Fruit fly (Drosophila melanogaster): ENCODE data around the gene CG42779.

CG42779 gene

dm6 chr3R:17151376-17152026, 30.1 kb downstream of the CG42779 start, which contains the start of gene CG5292 (continued):
- TF ChIP-seq CkIIα-i1 (GFP tag; IDR thresholded peaks at IDR 0.05) (no peak), CG12659 (GFP tag; optimal IDR thresholded peaks at IDR 0.05) (peak; percentile 69), bbx (GFP tag; IDR thresholded peaks at IDR 0.05; ENCODE audit: partially characterized antibody) (peak; percentile 62), exex (tag; optimal IDR thresholded peaks at IDR 0.05) (no peak), Spps (tag; optimal IDR thresholded peaks at IDR 0.05) (no peak), CG32772 (GFP tag; IDR thresholded peaks at IDR 0.05) (0 out of 2 replicates have a peak, but pooled peaks have one; percentile 10), CG6254 (GFP tag; optimal IDR thresholded peaks at IDR 0.05) (no peak), CG2116 (GFP tag; optimal IDR thresholded peaks at IDR 0.05) (peak; percentile 49), CG3281 (GFP tag; optimal IDR thresholded peaks at IDR 0.05) (no peak), nerfin-2 (GFP tag; IDR thresholded peaks at IDR 0.05; ENCODE audit: partially characterized antibody) (no peak), br (optimal IDR thresholded peaks at IDR 0.05) (no peak), danr (GFP tag; IDR thresholded peaks at IDR 0.05) (no peak), slbo (GFP tag; IDR thresholded peaks at IDR 0.05) (peak; percentile 75), CG9215 (GFP tag; IDR thresholded peaks at IDR 0.05) (0 out of 2 replicates have a peak, but pooled peaks have one; percentile 16), CG9876 (GFP tag; optimal IDR thresholded peaks at IDR 0.05) (no peak), gsb (GFP tag; IDR thresholded peaks at IDR 0.05) (no peak), ac (GFP tag; optimal IDR thresholded peaks at IDR 0.05) (no peak), croc (GFP tag; conservative IDR thresholded peaks at IDR 0.05) (peak; percentile 40; the same call in 2 of the 3 replicates), CG15269 (tag; optimal IDR thresholded peaks at IDR 0.05) (no peak), Kr (GFP tag; optimal IDR thresholded peaks at IDR 0.05) (no peak), nom (GFP tag; optimal IDR thresholded peaks at IDR 0.05) (no peak), CG17328 (GFP tag; IDR thresholded peaks at IDR 0.05) (peak; percentile 58), CG12769 (tag; optimal IDR thresholded peaks at IDR 0.05) (no peak), CG8944 (GFP tag; optimal IDR thresholded peaks at IDR 0.05) (no peak), CG33557 (GFP tag; optimal IDR thresholded peaks at IDR 0.05) (no peak), CG9437 (GFP tag; optimal IDR thresholded peaks at IDR 0.05) (peak; percentile 8), CG1602 (GFP tag; optimal IDR thresholded peaks at IDR 0.05) (peak; percentile 26), CG8359 (GFP tag; optimal IDR thresholded peaks at IDR 0.05; ENCODE audit: borderline replicate concordance) (no peak), CG43689 (GFP tag; IDR thresholded peaks at IDR 0.05) (no peak), CG14014 (GFP tag; IDR thresholded peaks at IDR 0.05) (peak; percentile 33; the same call in 1 of the 2 replicates), CG14710 (tag; optimal IDR thresholded peaks at IDR 0.05) (peak; percentile 80), usp (GFP tag; optimal IDR thresholded peaks at IDR 0.05) (no peak), Usf (GFP tag; optimal IDR thresholded peaks at IDR 0.05) (no peak), CG15696 (tag; optimal IDR thresholded peaks at IDR 0.05) (peak; percentile 36), Dll (GFP tag; IDR thresholded peaks at IDR 0.05; ENCODE audit: partially characterized antibody) (peak; percentile 59; the same call in 2 of the 4 replicates), sob (GFP tag; IDR thresholded peaks at IDR 0.05) (peak; percentile 83), scrt (GFP tag; optimal IDR thresholded peaks at IDR 0.05) (peak; percentile 61), ci (GFP tag; IDR thresholded peaks at IDR 0.05) (peak; percentile 88), ttk (GFP tag; IDR thresholded peaks at IDR 0.05) (peak; percentile 35), CG11696 (GFP tag; IDR thresholded peaks at IDR 0.05) (peak; percentile 45; the same call in 1 of the 2 replicates), Fer3 (tag; optimal IDR thresholded peaks at IDR 0.05) (peak; percentile 34), ase (GFP tag; IDR thresholded peaks at IDR 0.05) (no peak), Hmr (GFP tag; optimal IDR thresholded peaks at IDR 0.05) (peak; percentile 77), CG34224 (GFP tag; IDR thresholded peaks at IDR 0.05; ENCODE audit: partially characterized antibody) (peak; percentile 65), CG3726 (GFP tag; IDR thresholded peaks at IDR 0.05) (0 out of 3 replicates have a peak, but pooled peaks have one; percentile 28), Med (GFP tag) (peak; percentile 91), CG11093 (GFP tag; IDR thresholded peaks at IDR 0.05) (no peak), cad (GFP tag; optimal IDR thresholded peaks at IDR 0.05) (no peak), Mrtf (GFP tag; IDR thresholded peaks at IDR 0.05) (no peak), GATAe (GFP tag; conservative IDR thresholded peaks at IDR 0.05) (no peak)

Measured in whole organism, embryonic.